Fruit fly (Drosophila melanogaster) Kc167 (cell line): ENCODE results near the gene CG31693.

Experiments
- Myc ChIP-seq: fragments of >200 bp; optimal IDR thresholded peaks from 2 replicates; lab custom pipeline; 2017; ENCODE audit warnings: missing external identifiers
- Sin3A ChIP-seq: fragments of >200 bp; optimal IDR thresholded peaks from 2 replicates; lab custom pipeline; 2018; ENCODE audit warnings: missing external identifiers
- h ChIP-seq: fragments of >200 bp; optimal IDR thresholded peaks from 3 replicates; lab custom pipeline; 2018; ENCODE audit warnings: missing external identifiers
- insv ChIP-seq: fragments of >200 bp; optimal IDR thresholded peaks from 3 replicates; lab custom pipeline; 2018; ENCODE audit warnings: missing external identifiers
- psq ChIP-seq: fragments of >200 bp; optimal IDR thresholded peaks from 2 replicates; lab custom pipeline; 2017; ENCODE audit warnings: missing external identifiers
- ttk ChIP-seq: sonication (Bioruptor generic); optimal IDR thresholded peaks from 2 replicates; lab custom pipeline; 2017; ENCODE audit warnings: missing external identifiers

dm6 chr2L:21992833-21993232, 22.2 kb upstream of the CG31693 start, which contains the start of gene CG2528:
- TF ChIP-seq ttk (lab: Kevin White, UChicago) (no peak), Sin3A (no peak), psq (lab: Kevin White, UChicago) (no peak), insv (lab: Kevin White, UChicago) (no peak), h (lab: Kevin White, UChicago) (no peak), Myc (lab: Kevin White, UChicago) (no peak)
